Worm (Caenorhabditis elegans): ENCODE data around the gene fat-1.

Gene fat-1

ce11 chrIV:13314181-13314580 is 1.3 kb upstream of the fat-1 start (continued):
- TF ChIP-seq spr-3 (GFP tag; optimal IDR thresholded peaks at IDR 0.05): peak; percentile 18
- no peak for TF ChIP-seq rbr-2 (tag; optimal IDR thresholded peaks at IDR 0.05)
- no peak for TF ChIP-seq lin-15B (tag; optimal IDR thresholded peaks at IDR 0.05)
- no peak for TF ChIP-seq gei-8 (GFP tag; optimal IDR thresholded peaks at IDR 0.05)
- TF ChIP-seq T26A8.4 (GFP tag; IDR thresholded peaks at IDR 0.05): no peak
- 0 out of 2 replicates have a peak, but pooled peaks have one; percentile 19 for TF ChIP-seq Y75B8A.6 (GFP tag; IDR thresholded peaks at IDR 0.05)
- peak; percentile 31 for TF ChIP-seq nhr-10 (tag; optimal IDR thresholded peaks at IDR 0.05)
- TF ChIP-seq tra-1 (GFP tag; IDR thresholded peaks at IDR 0.05): peak; percentile 80; the same call in 1 of the 2 replicates
- no peak for TF ChIP-seq hmg-1.1 (GFP tag; IDR thresholded peaks at IDR 0.05)
- no peak for TF ChIP-seq ceh-32 (tag; optimal IDR thresholded peaks at IDR 0.05; ENCODE audit: poor library complexity)
- no peak for TF ChIP-seq ztf-7 (tag; optimal IDR thresholded peaks at IDR 0.05)
- no peak for TF ChIP-seq madf-5 (GFP tag; IDR thresholded peaks at IDR 0.05)
- TF ChIP-seq madf-9 (GFP tag; conservative IDR thresholded peaks at IDR 0.05): no peak
- no peak for TF ChIP-seq saeg-2 (GFP tag; IDR thresholded peaks at IDR 0.05)
- peak; percentile 22 for TF ChIP-seq cey-2 (tag; optimal IDR thresholded peaks at IDR 0.05; ENCODE audit: borderline replicate concordance, insufficient read depth)
- TF ChIP-seq ceh-28 (tag; optimal IDR thresholded peaks at IDR 0.05): no peak
- TF ChIP-seq lsy-2 (tag; optimal IDR thresholded peaks at IDR 0.05): peak in 1 of 2 experiments; percentile 39
- no peak for TF ChIP-seq nhr-42 (GFP tag; IDR thresholded peaks at IDR 0.05)
- TF ChIP-seq hlh-30 (tag; optimal IDR thresholded peaks at IDR 0.05; ENCODE audit: insufficient read depth): peak; percentile 60
- TF ChIP-seq dve-1 (tag; optimal IDR thresholded peaks at IDR 0.05; ENCODE audit: insufficient read depth): peak; percentile 97
- no peak for TF ChIP-seq dmd-8 (GFP tag; IDR thresholded peaks at IDR 0.05)
- peak; percentile 86 for TF ChIP-seq nhr-48 (tag; optimal IDR thresholded peaks at IDR 0.05)
- TF ChIP-seq zfp-3 (GFP tag; conservative IDR thresholded peaks at IDR 0.05): no peak
- peak; percentile 97 for TF ChIP-seq php-3 (GFP tag; IDR thresholded peaks at IDR 0.05)
- TF ChIP-seq ces-1 (GFP tag; optimal IDR thresholded peaks at IDR 0.05): no peak
- no peak for TF ChIP-seq F26F4.8 (GFP tag; conservative IDR thresholded peaks at IDR 0.05)
- peak; percentile 94 for TF ChIP-seq hlh-11 (tag; optimal IDR thresholded peaks at IDR 0.05)
- TF ChIP-seq daf-19 (GFP tag; conservative IDR thresholded peaks at IDR 0.05): no peak
- TF ChIP-seq attf-4 (tag; optimal IDR thresholded peaks at IDR 0.05): no peak
- TF ChIP-seq hif-1 (tag; optimal IDR thresholded peaks at IDR 0.05): no peak
- TF ChIP-seq mep-1 (tag; optimal IDR thresholded peaks at IDR 0.05): peak; percentile 65
- no peak for TF ChIP-seq Y48G9A.11 (GFP tag; IDR thresholded peaks at IDR 0.05)
- peak; percentile 7; the same call in 1 of the 2 replicates for TF ChIP-seq pha-4 (GFP tag; IDR thresholded peaks at IDR 0.05)
- no peak for TF ChIP-seq pha-4 (tag; optimal IDR thresholded peaks at IDR 0.05)
- TF ChIP-seq skn-1 (tag; optimal IDR thresholded peaks at IDR 0.05): no peak
- no peak for TF ChIP-seq lin-29 (GFP tag; IDR thresholded peaks at IDR 0.05)
- TF ChIP-seq vab-7 (GFP tag; IDR thresholded peaks at IDR 0.05): no peak
- no peak for TF ChIP-seq aha-1 (tag)
- TF ChIP-seq pqm-1 (tag; optimal IDR thresholded peaks at IDR 0.05): peak; percentile 82
- peak; percentile 99 for TF ChIP-seq nhr-28 (tag; optimal IDR thresholded peaks at IDR 0.05)
- TF ChIP-seq ztf-11 (tag; optimal IDR thresholded peaks at IDR 0.05): no peak
- no peak for TF ChIP-seq set-16 (GFP tag; IDR thresholded peaks at IDR 0.05)
- peak; percentile 40; the same call in 1 of the 2 replicates for TF ChIP-seq arid-1 (GFP tag; conservative IDR thresholded peaks at IDR 0.05)
- TF ChIP-seq ceh-20 (GFP tag; IDR thresholded peaks at IDR 0.05): peak; percentile 85
- no peak for TF ChIP-seq nhr-25 (tag; optimal IDR thresholded peaks at IDR 0.05; ENCODE audit: borderline replicate concordance, insufficient read depth)
- TF ChIP-seq fos-1 (tag; optimal IDR thresholded peaks at IDR 0.05): no peak
- no peak for TF ChIP-seq F44E2.7 (GFP tag; IDR thresholded peaks at IDR 0.05)
- TF ChIP-seq snpc-4 (tag; optimal IDR thresholded peaks at IDR 0.05): no peak
- TF ChIP-seq mes-2 (tag; optimal IDR thresholded peaks at IDR 0.05; ENCODE audit: poor library complexity, severe bottlenecking): peak; percentile 51
- no peak for TF ChIP-seq nhr-41 (GFP tag; IDR thresholded peaks at IDR 0.05)
- TF ChIP-seq aly-2 (tag; optimal IDR thresholded peaks at IDR 0.05): no peak
